Worm (Caenorhabditis elegans): ENCODE measurements around the gene C55A6.7.

- TF ChIP-seq unc-42 (tag; optimal IDR thresholded peaks at IDR 0.05): no peak
- no peak for TF ChIP-seq zip-5 (tag; optimal IDR thresholded peaks at IDR 0.05)
- TF ChIP-seq nfya-1 (tag; optimal IDR thresholded peaks at IDR 0.05): no peak
- TF ChIP-seq fax-1 (tag; optimal IDR thresholded peaks at IDR 0.05): no peak
- no peak for TF ChIP-seq sox-2 (GFP tag; IDR thresholded peaks at IDR 0.05)
- no peak for TF ChIP-seq elt-4 (tag; optimal IDR thresholded peaks at IDR 0.05)
- no peak for TF ChIP-seq ceh-31 (tag; optimal IDR thresholded peaks at IDR 0.05)
- TF ChIP-seq C08G9.2 (tag; optimal IDR thresholded peaks at IDR 0.05): no peak
- TF ChIP-seq pqm-1 (tag; optimal IDR thresholded peaks at IDR 0.05): no peak
- no peak for TF ChIP-seq elt-2 (tag; optimal IDR thresholded peaks at IDR 0.05)
- no peak for TF ChIP-seq ama-1 (optimal IDR thresholded peaks at IDR 0.05)
These were observed 48.1 kb downstream of the C55A6.7 start, which contains the start of the genes nas-20 and nas-21 for ce11 chrV:11472209-11472608.

All from whole organism, late embryonic.